Worm (Caenorhabditis elegans): ENCODE measurements around the gene M02G9.4.

DNA sequence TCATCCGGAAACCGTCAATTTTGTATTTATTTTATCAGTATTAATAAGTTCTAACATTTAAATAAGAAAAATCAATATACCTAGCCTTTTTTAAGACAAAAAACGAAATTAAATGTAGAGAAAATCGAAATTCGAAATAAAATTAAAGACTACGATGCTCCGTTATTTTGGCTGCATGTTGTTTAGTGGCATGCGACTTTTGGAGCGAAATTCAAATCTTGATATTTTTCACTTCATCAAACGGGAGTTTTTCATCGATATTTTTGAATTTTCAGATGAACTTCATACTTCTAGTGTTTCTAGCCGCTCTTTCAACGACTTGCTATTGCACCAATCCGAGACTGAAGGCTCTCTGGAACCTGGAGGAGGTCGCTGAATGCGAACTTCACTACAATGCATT, 33.4 kb downstream of the M02G9.4 start, which contains the start of gene C07E3.9:
- TF ChIP-seq skn-1 (tag; optimal IDR thresholded peaks at IDR 0.05) = no peak
- no peak for TF ChIP-seq ama-1 (optimal IDR thresholded peaks at IDR 0.05)
- no peak for TF ChIP-seq lin-15B (tag; optimal IDR thresholded peaks at IDR 0.05)
- TF ChIP-seq aly-2 (tag; optimal IDR thresholded peaks at IDR 0.05) = no peak
- TF ChIP-seq lin-39 (tag; optimal IDR thresholded peaks at IDR 0.05) = no peak
- no peak for TF ChIP-seq nhr-10 (tag; optimal IDR thresholded peaks at IDR 0.05)
- TF ChIP-seq aha-1 (tag) = peak; percentile 91
- no peak for TF ChIP-seq hlh-30 (tag; optimal IDR thresholded peaks at IDR 0.05; ENCODE audit: insufficient read depth)
- TF ChIP-seq daf-16 (GFP tag; optimal IDR thresholded peaks at IDR 0.05) = no peak
- TF ChIP-seq daf-16 (tag; optimal IDR thresholded peaks at IDR 0.05) = no peak

All from whole organism, L4 larva.